Worm (Caenorhabditis elegans): ENCODE results near the gene C01C10.2.

C01C10.2 gene

DNA sequence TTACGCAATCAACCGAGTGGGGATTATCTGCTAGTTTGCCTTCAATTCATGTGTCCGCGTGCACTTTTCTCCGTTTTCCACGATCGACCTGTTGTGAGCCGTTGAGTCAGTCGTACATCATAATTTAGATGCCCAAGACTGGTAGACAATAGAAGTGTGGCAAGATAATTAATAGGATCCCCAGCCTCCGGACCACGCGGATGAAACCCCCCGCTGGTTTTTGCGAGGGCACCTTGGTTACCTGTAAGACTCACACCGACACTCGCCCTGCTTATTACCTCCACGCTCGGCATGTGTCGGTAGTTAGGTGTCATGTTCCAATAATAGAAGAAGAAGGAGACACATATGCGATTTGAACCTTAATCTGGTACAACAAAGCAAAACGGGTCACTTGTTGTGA, 18.0 kb upstream of the C01C10.2 start:
- TF ChIP-seq zfp-3 (GFP tag; conservative IDR thresholded peaks at IDR 0.05) (no peak), ceh-20 (GFP tag; IDR thresholded peaks at IDR 0.05) (no peak), Y5F2A.4 (GFP tag; optimal IDR thresholded peaks at IDR 0.05) (no peak), dmd-9 (GFP tag; IDR thresholded peaks at IDR 0.05) (no peak), ceh-44 (GFP tag; IDR thresholded peaks at IDR 0.05) (no peak), dpl-1 (GFP tag; optimal IDR thresholded peaks at IDR 0.05) (no peak), mep-1 (tag; optimal IDR thresholded peaks at IDR 0.05) (no peak), daf-12 (tag; optimal IDR thresholded peaks at IDR 0.05) (no peak), nhr-42 (GFP tag; IDR thresholded peaks at IDR 0.05) (no peak), nhr-10 (tag; optimal IDR thresholded peaks at IDR 0.05) (no peak), egl-27 (tag; optimal IDR thresholded peaks at IDR 0.05) (no peak), spr-3 (GFP tag; optimal IDR thresholded peaks at IDR 0.05) (no peak), mxl-3 (GFP tag; optimal IDR thresholded peaks at IDR 0.05) (no peak), mdt-29 (GFP tag; IDR thresholded peaks at IDR 0.05) (no peak), arid-1 (GFP tag; conservative IDR thresholded peaks at IDR 0.05) (no peak), dmd-6 (GFP tag; IDR thresholded peaks at IDR 0.05) (no peak), ceh-62 (tag; optimal IDR thresholded peaks at IDR 0.05) (no peak)

DNA sequence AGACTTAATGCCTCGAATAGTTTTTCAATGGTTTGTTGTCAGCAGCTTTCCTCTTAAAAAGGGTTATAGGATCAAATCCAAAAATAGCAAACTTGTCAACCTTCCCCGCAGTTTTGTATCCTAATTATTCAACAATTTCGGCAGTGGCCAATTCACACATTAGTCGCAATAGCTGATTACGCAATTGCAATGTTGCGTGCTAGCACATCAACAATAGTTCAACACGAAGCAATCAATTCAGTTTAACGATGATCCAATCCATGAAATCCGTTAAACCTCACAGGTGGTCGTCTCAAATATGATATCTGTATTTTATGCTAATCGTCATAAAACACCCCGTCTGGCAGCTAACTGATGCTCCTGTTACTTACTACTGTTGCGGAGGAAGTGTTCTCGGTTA, 14.7 kb upstream of the C01C10.2 start:
- TF ChIP-seq F10B5.3 (tag; optimal IDR thresholded peaks at IDR 0.05) = no peak
- no peak for TF ChIP-seq nhr-76 (tag; optimal IDR thresholded peaks at IDR 0.05)
- no peak for TF ChIP-seq mep-1 (tag; optimal IDR thresholded peaks at IDR 0.05)
- no peak for TF ChIP-seq Y5F2A.4 (GFP tag; optimal IDR thresholded peaks at IDR 0.05)
- no peak for TF ChIP-seq aha-1 (tag)
- no peak for TF ChIP-seq duxl-1 (tag; optimal IDR thresholded peaks at IDR 0.05; ENCODE audit: poor library complexity)
- no peak for TF ChIP-seq nhr-10 (tag; optimal IDR thresholded peaks at IDR 0.05)
- TF ChIP-seq fkh-10 (GFP tag; optimal IDR thresholded peaks at IDR 0.05) = no peak
- TF ChIP-seq mxl-3 (GFP tag; optimal IDR thresholded peaks at IDR 0.05) = no peak
- no peak for TF ChIP-seq aly-2 (tag; optimal IDR thresholded peaks at IDR 0.05)
- no peak for TF ChIP-seq nhr-6 (tag; optimal IDR thresholded peaks at IDR 0.05)
- TF ChIP-seq nhr-41 (GFP tag; IDR thresholded peaks at IDR 0.05) = no peak
- no peak for TF ChIP-seq dve-1 (tag; optimal IDR thresholded peaks at IDR 0.05; ENCODE audit: insufficient read depth)
- no peak for TF ChIP-seq lim-7 (GFP tag; IDR thresholded peaks at IDR 0.05)
- no peak for TF ChIP-seq ctbp-1 (GFP tag; IDR thresholded peaks at IDR 0.05)
- TF ChIP-seq saeg-2 (GFP tag; IDR thresholded peaks at IDR 0.05) = no peak
- TF ChIP-seq set-16 (GFP tag; IDR thresholded peaks at IDR 0.05) = no peak
- TF ChIP-seq daf-16 (GFP tag; optimal IDR thresholded peaks at IDR 0.05) = no peak
- TF ChIP-seq daf-16 (tag; optimal IDR thresholded peaks at IDR 0.05) = no peak

DNA sequence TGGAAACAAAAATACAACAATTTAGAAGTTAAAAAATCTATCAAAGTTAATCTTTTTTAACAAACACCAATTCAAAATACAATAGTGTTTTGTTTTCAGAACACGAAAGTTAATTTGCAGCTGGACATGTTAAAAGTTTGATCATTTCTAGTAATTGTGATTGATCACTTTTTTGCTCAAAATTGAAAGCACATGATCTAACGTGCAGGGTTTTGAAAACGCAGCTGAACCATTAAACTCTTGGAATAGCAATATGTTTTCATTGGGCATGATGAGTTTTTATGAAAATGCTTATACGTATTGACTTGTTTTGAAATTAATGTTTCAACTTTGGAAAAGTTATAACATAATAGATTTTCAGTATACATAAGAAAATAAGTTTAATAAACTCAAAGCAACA, 9.4 kb upstream of the C01C10.2 start:
- no peak for TF ChIP-seq F26F4.8 (GFP tag; conservative IDR thresholded peaks at IDR 0.05)
- TF ChIP-seq spr-3 (GFP tag; optimal IDR thresholded peaks at IDR 0.05) = no peak
- TF ChIP-seq Y48G9A.11 (GFP tag; IDR thresholded peaks at IDR 0.05) = no peak
- no peak for TF ChIP-seq nhr-111 (GFP tag; optimal IDR thresholded peaks at IDR 0.05)
- TF ChIP-seq ama-1 (optimal IDR thresholded peaks at IDR 0.05) = no peak
- no peak for TF ChIP-seq dmd-6 (GFP tag; IDR thresholded peaks at IDR 0.05)
- no peak for TF ChIP-seq lin-29 (GFP tag; IDR thresholded peaks at IDR 0.05)
- TF ChIP-seq ceh-32 (tag; optimal IDR thresholded peaks at IDR 0.05; ENCODE audit: poor library complexity) = no peak
- TF ChIP-seq ceh-62 (tag; optimal IDR thresholded peaks at IDR 0.05) = no peak
- TF ChIP-seq mdt-29 (GFP tag; IDR thresholded peaks at IDR 0.05) = no peak
- TF ChIP-seq dmd-9 (GFP tag; IDR thresholded peaks at IDR 0.05) = no peak
- TF ChIP-seq zag-1 (tag; optimal IDR thresholded peaks at IDR 0.05) = no peak
- TF ChIP-seq zfp-2 (tag; optimal IDR thresholded peaks at IDR 0.05) = no peak
- no peak for TF ChIP-seq pqm-1 (tag; optimal IDR thresholded peaks at IDR 0.05)
- no peak for TF ChIP-seq madf-5 (GFP tag; IDR thresholded peaks at IDR 0.05)
- no peak for TF ChIP-seq snpc-4 (tag; optimal IDR thresholded peaks at IDR 0.05)

Measured in whole organism, L4 larva.